Worm (Caenorhabditis elegans) whole organism, young adult: ENCODE results near the gene T23F6.2.

ENCODE experiments used
- B0035.1 ChIP-seq: sonication (generic microtip); optimal IDR thresholded peaks from 2 replicates; lab custom pipeline; 2016; ENCODE audit warnings: missing genetic modification characterization, mild to moderate bottlenecking, missing compliant biosample characterization, missing genotype, missing genetic modification reagents
- B0336.3 ChIP-seq: fragments of 200-800 bp; sonication (Bioruptor generic); IDR thresholded peaks from 2 replicates; pipeline ENCODE4 v1.3.6; 2022; ENCODE audit warnings: missing genetic modification characterization, missing compliant biosample characterization
- ama-1 ChIP-seq, 3 experiments: fragments of 150-350 bp in 1 of 3; sonication (generic microtip) in 2 of 3; optimal IDR thresholded peaks; 2 replicates each; lab custom pipeline; 2014 to 2018; ENCODE audit warnings: missing biosample characterization in 2 of 3, missing genetic modification characterization in 2 of 3, missing genetic modification reagents in 2 of 3
- attf-6 ChIP-seq: fragments of 200-800 bp; sonication (Bioruptor generic); IDR thresholded peaks from 2 replicates; pipeline ENCODE4 v1.3.6; 2022; ENCODE audit warnings: missing genetic modification reagents, missing genetic modification characterization, missing compliant biosample characterization
- chd-7 ChIP-seq: sonication (generic microtip); optimal IDR thresholded peaks from 2 replicates; lab custom pipeline; 2016; ENCODE audit warnings: mild to moderate bottlenecking, missing genetic modification characterization, moderate library complexity, missing compliant biosample characterization
- hmg-20 ChIP-seq: fragments of 200-800 bp; sonication (Bioruptor generic); IDR thresholded peaks from 2 replicates; pipeline ENCODE4 v1.3.6; 2022; ENCODE audit warnings: missing genetic modification reagents, missing genetic modification characterization, missing compliant biosample characterization
- nhr-120 ChIP-seq: fragments of 200-800 bp; sonication (Bioruptor generic); IDR thresholded peaks from 2 replicates; pipeline ENCODE4 v1.3.6; 2022; ENCODE audit warnings: missing genetic modification characterization, missing compliant biosample characterization
- repo-1 ChIP-seq: sonication (generic microtip); optimal IDR thresholded peaks from 2 replicates; lab custom pipeline; 2017; ENCODE audit warnings: mild to moderate bottlenecking, missing genetic modification characterization, missing compliant biosample characterization
- snpc-4 ChIP-seq, 5 experiments: fragments of 150-350 bp in 1 of 5; sonication (generic microtip) in 4 of 5; optimal IDR thresholded peaks; 2 replicates each; lab custom pipeline; 2014 to 2018; ENCODE audit warnings: missing genetic modification characterization in 5 of 5, missing biosample characterization in 3 of 5, antibody characterized with exemption in 2 of 5, mild to moderate bottlenecking in 2 of 5, missing compliant biosample characterization in 2 of 5, missing genotype in 2 of 5, moderate library complexity in 2 of 5, missing genetic modification reagents in 1 of 5
- ztf-6 ChIP-seq: fragments of 200-800 bp; sonication (Bioruptor generic); IDR thresholded peaks from 2 replicates; pipeline ENCODE4 v1.3.6; 2022; ENCODE audit warnings: missing genetic modification reagents, missing genetic modification characterization, missing compliant biosample characterization

DNA sequence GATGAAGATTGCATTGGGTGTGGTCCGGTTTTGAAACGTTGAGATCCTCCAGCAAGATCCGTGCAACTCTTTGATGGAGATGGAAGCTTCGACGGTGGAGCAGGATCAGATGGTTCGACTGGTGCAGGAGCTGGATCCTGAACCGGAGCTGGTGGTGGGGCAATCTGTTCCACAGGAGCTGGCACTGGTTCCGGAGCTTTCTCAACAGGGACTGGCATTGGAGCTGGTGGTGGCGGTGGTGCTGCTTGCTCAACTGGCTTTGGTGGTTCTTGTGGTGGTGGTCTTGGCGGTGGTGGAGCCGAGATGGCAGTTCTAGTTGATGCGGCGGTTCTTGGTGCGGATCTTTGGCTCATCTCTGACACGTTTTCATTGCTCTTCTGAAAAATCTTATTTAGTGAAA, 22.5 kb downstream of the T23F6.2 start:
- TF ChIP-seq ama-1 (optimal IDR thresholded peaks at IDR 0.05; lab: Kevin White, UChicago) (no peak), ama-1 (GFP tag; optimal IDR thresholded peaks at IDR 0.05; lab: Kevin White, UChicago) (no peak), nhr-120 (GFP tag; lab: Robert Waterston, UW) (no peak), ztf-6 (GFP tag; lab: Robert Waterston, UW) (no peak), snpc-4 (GFP tag; optimal IDR thresholded peaks at IDR 0.05; lab: Kevin White, UChicago) (no peak), snpc-4 (tag; optimal IDR thresholded peaks at IDR 0.05; lab: Kevin White, UChicago) (no peak), attf-6 (GFP tag; lab: Robert Waterston, UW) (no peak), B0336.3 (no peak), repo-1 (tag; lab: Kevin White, UChicago) (no peak), B0035.1 (tag; lab: Kevin White, UChicago) (no peak), hmg-20 (GFP tag; lab: Robert Waterston, UW) (no peak), chd-7 (tag; lab: Kevin White, UChicago) (no peak)
